Worm (Caenorhabditis elegans) whole organism, late embryonic: ENCODE measurements around the gene dhhc-4.

Experiments used
- F13H6.1 ChIP-seq: sonication (generic microtip); optimal IDR thresholded peaks from 2 replicates; lab custom pipeline; 2016; ENCODE audit warnings: missing genetic modification characterization, missing compliant biosample characterization
- ceh-6 ChIP-seq: fragments of 200-800 bp; sonication (Bioruptor generic); optimal IDR thresholded peaks from 2 replicates; lab custom pipeline; 2018; ENCODE audit warnings: mild to moderate bottlenecking, missing genetic modification characterization, missing compliant biosample characterization
- ceh-9 ChIP-seq: sonication (generic microtip); optimal IDR thresholded peaks from 2 replicates; lab custom pipeline; 2016; ENCODE audit warnings: mild to moderate bottlenecking, missing genetic modification characterization, inconsistent platforms, missing compliant biosample characterization
- elt-2 ChIP-seq: sonication (generic microtip); optimal IDR thresholded peaks from 2 replicates; lab custom pipeline; 2016; ENCODE audit warnings: missing genetic modification reagents, missing genetic modification characterization, missing compliant biosample characterization
- elt-4 ChIP-seq: sonication (generic microtip); optimal IDR thresholded peaks from 2 replicates; lab custom pipeline; 2016; ENCODE audit warnings: missing genetic modification characterization, missing compliant biosample characterization
- fax-1 ChIP-seq: sonication (generic microtip); optimal IDR thresholded peaks from 2 replicates; lab custom pipeline; 2016; ENCODE audit warnings: missing genotype, missing genetic modification characterization, missing compliant biosample characterization
- fkh-10 ChIP-seq: fragments of 150-350 bp; optimal IDR thresholded peaks from 2 replicates; lab custom pipeline; 2014; ENCODE audit warnings: missing biosample characterization, missing genetic modification reagents, missing genetic modification characterization
- lim-6 ChIP-seq: sonication (generic microtip); optimal IDR thresholded peaks from 2 replicates; lab custom pipeline; 2016; ENCODE audit warnings: missing genetic modification characterization, missing compliant biosample characterization
- nhr-11 ChIP-seq: fragments of 150-350 bp; optimal IDR thresholded peaks from 2 replicates; lab custom pipeline; 2014; ENCODE audit warnings: missing biosample characterization, missing genetic modification characterization
- nhr-232 ChIP-seq: sonication (generic microtip); optimal IDR thresholded peaks from 2 replicates; lab custom pipeline; 2016; ENCODE audit warnings: missing genetic modification characterization, missing compliant biosample characterization
- pax-1 ChIP-seq: fragments of 150-350 bp; optimal IDR thresholded peaks from 2 replicates; lab custom pipeline; 2014; ENCODE audit warnings: missing biosample characterization, missing genetic modification characterization
- pqm-1 ChIP-seq: sonication (generic microtip); optimal IDR thresholded peaks from 2 replicates; lab custom pipeline; 2016; ENCODE audit warnings: missing genetic modification characterization, missing compliant biosample characterization
- ref-2 ChIP-seq: sonication (generic microtip); optimal IDR thresholded peaks from 2 replicates; lab custom pipeline; 2016; ENCODE audit warnings: missing genetic modification characterization, missing compliant biosample characterization
- ztf-16 ChIP-seq: sonication (generic microtip); optimal IDR thresholded peaks from 2 replicates; lab custom pipeline; 2017; ENCODE audit warnings: missing genetic modification characterization, missing compliant biosample characterization

DNA sequence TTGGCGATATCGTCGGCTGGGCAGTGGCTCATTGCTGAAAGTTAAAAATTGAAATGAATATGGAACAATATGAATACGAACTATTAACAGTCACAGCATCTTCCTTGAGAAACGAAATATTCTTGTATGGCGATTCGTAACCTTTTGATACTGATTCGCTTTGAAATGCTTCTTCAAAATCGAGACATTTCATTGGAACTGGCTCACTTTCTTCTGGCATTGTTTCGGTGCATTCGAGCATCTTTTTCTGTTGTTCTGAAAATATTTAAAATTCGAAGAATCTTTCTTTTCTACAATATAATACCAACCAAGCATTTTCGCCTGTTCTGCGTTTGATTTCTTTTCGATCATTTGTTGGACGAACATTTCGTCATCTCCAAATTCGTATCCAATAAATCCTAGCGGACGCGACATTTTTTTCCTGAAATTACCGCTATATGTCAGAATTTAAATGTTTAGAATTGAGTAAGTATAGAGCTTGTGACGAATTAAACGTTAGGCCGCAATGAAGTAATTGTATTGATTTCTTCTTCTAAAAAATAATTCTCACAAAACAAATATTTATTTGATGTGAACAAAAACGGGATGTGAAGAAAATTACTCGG, 43.2 kb downstream of the dhhc-4 start, which contains the start of gene lin-52:
- TF ChIP-seq elt-2 (tag; lab: Kevin White, UChicago): no peak
- no peak for TF ChIP-seq fax-1 (tag; lab: Kevin White, UChicago)
- TF ChIP-seq pax-1: no peak
- TF ChIP-seq F13H6.1 (tag; lab: Kevin White, UChicago): no peak
- TF ChIP-seq lim-6 (tag; lab: Kevin White, UChicago): no peak
- TF ChIP-seq pqm-1 (tag; lab: Kevin White, UChicago): no peak
- no peak for TF ChIP-seq ceh-6 (GFP tag; lab: Kevin White, UChicago)
- no peak for TF ChIP-seq ref-2 (tag; lab: Kevin White, UChicago)
- no peak for TF ChIP-seq ceh-9 (tag; lab: Kevin White, UChicago)
- no peak for TF ChIP-seq nhr-11 (tag; lab: Kevin White, UChicago)
- TF ChIP-seq elt-4 (tag; lab: Kevin White, UChicago): no peak
- TF ChIP-seq fkh-10 (GFP tag; lab: Kevin White, UChicago): no peak
- no peak for TF ChIP-seq ztf-16 (tag; lab: Kevin White, UChicago)
- TF ChIP-seq nhr-232 (tag; lab: Kevin White, UChicago): no peak
